Worm (Caenorhabditis elegans) whole organism, L3 larva: ENCODE measurements around the gene Y113G7A.12.

Experiments used
- ZK546.5 ChIP-seq: sonication (generic microtip); optimal IDR thresholded peaks from 2 replicates; lab custom pipeline; 2017; ENCODE audit warnings: missing biosample characterization, missing genetic modification characterization
- aly-2 ChIP-seq: fragments of 150-350 bp; optimal IDR thresholded peaks from 2 replicates; lab custom pipeline; 2014; ENCODE audit warnings: missing biosample characterization, missing genetic modification characterization
- ama-1 ChIP-seq: fragments of 150-350 bp; optimal IDR thresholded peaks from 2 replicates; lab custom pipeline; 2018
- ceh-16 ChIP-seq: sonication (generic microtip); optimal IDR thresholded peaks from 2 replicates; lab custom pipeline; 2017; ENCODE audit warnings: missing biosample characterization, missing genetic modification characterization
- ceh-28 ChIP-seq: fragments of 150-350 bp; optimal IDR thresholded peaks from 2 replicates; lab custom pipeline; 2014; ENCODE audit warnings: missing biosample characterization, missing genetic modification reagents, missing genetic modification characterization
- ceh-82 ChIP-seq: fragments of 150-350 bp; optimal IDR thresholded peaks from 2 replicates; lab custom pipeline; 2014; ENCODE audit warnings: missing biosample characterization, missing genetic modification characterization
- daf-12 ChIP-seq: fragments of 150-350 bp; optimal IDR thresholded peaks from 2 replicates; lab custom pipeline; 2014; ENCODE audit warnings: missing biosample characterization, missing genetic modification reagents, missing genetic modification characterization
- egl-27 ChIP-seq: sonication (generic microtip); optimal IDR thresholded peaks from 4 replicates; lab custom pipeline; 2017; ENCODE audit warnings: missing biosample characterization, missing genetic modification reagents, missing genetic modification characterization
- egl-5 ChIP-seq: fragments of 150-350 bp; optimal IDR thresholded peaks from 2 replicates; lab custom pipeline; 2017; ENCODE audit warnings: missing biosample characterization, missing genetic modification reagents, missing genetic modification characterization, inconsistent platforms
- elt-2 ChIP-seq: sonication (generic microtip); optimal IDR thresholded peaks from 2 replicates; lab custom pipeline; 2016; ENCODE audit warnings: missing genetic modification reagents, mild to moderate bottlenecking, missing genetic modification characterization, missing compliant biosample characterization
- elt-3 ChIP-seq, 3 experiments: fragments of 150-350 bp in 1 of 3; sonication (generic microtip) in 2 of 3; optimal IDR thresholded peaks; 2 replicates in 2 of 3; 4 replicates in 1 of 3; lab custom pipeline; 2014 to 2017; ENCODE audit warnings: missing biosample characterization in 3 of 3, missing genetic modification characterization in 3 of 3
- eor-1 ChIP-seq, 2 experiments: fragments of 150-350 bp; optimal IDR thresholded peaks; 2 replicates each; lab custom pipeline; 2014 to 2018; ENCODE audit warnings: missing biosample characterization in 2 of 2, missing genetic modification characterization in 2 of 2
- fkh-10 ChIP-seq: sonication (generic microtip); optimal IDR thresholded peaks from 2 replicates; lab custom pipeline; 2017; ENCODE audit warnings: missing biosample characterization, missing genetic modification reagents, missing genetic modification characterization
- fos-1 ChIP-seq: fragments of 150-350 bp; optimal IDR thresholded peaks from 2 replicates; lab custom pipeline; 2014; ENCODE audit warnings: missing biosample characterization, missing genetic modification characterization
- hmg-11 ChIP-seq: sonication (generic microtip); optimal IDR thresholded peaks from 2 replicates; lab custom pipeline; 2016; ENCODE audit warnings: missing genetic modification characterization, missing compliant biosample characterization
- jun-1 ChIP-seq: fragments of 150-350 bp; optimal IDR thresholded peaks from 2 replicates; lab custom pipeline; 2014; ENCODE audit warnings: missing biosample characterization, missing genetic modification reagents, missing genetic modification characterization
- lin-39 ChIP-seq: fragments of 150-350 bp; optimal IDR thresholded peaks from 2 replicates; lab custom pipeline; 2018; ENCODE audit warnings: missing biosample characterization, missing genetic modification reagents, missing genetic modification characterization
- lsy-12 ChIP-seq: sonication (generic microtip); optimal IDR thresholded peaks from 2 replicates; lab custom pipeline; 2016; ENCODE audit warnings: mild to moderate bottlenecking, missing genetic modification characterization, missing compliant biosample characterization
- mml-1 ChIP-seq: fragments of 150-350 bp; sonication (generic microtip); optimal IDR thresholded peaks from 3 replicates; lab custom pipeline; 2014; ENCODE audit warnings: missing biosample characterization, missing genetic modification characterization
- nfya-1 ChIP-seq: sonication (generic microtip); optimal IDR thresholded peaks from 2 replicates; lab custom pipeline; 2017; ENCODE audit warnings: missing genetic modification characterization, mild to moderate bottlenecking, missing compliant biosample characterization, antibody characterized with exemption, moderate library complexity; ENCODE audit not compliant: insufficient read depth
- nhr-11 ChIP-seq: fragments of 150-350 bp; optimal IDR thresholded peaks from 2 replicates; lab custom pipeline; 2014; ENCODE audit warnings: missing biosample characterization, missing genetic modification characterization
- nhr-12 ChIP-seq: fragments of 150-350 bp; optimal IDR thresholded peaks from 2 replicates; lab custom pipeline; 2014; ENCODE audit warnings: missing biosample characterization, missing genetic modification characterization
- nhr-23 ChIP-seq: fragments of 150-350 bp; optimal IDR thresholded peaks from 2 replicates; lab custom pipeline; 2014; ENCODE audit warnings: missing biosample characterization, missing genetic modification reagents, missing genetic modification characterization
- nhr-237 ChIP-seq: fragments of 150-350 bp; optimal IDR thresholded peaks from 2 replicates; lab custom pipeline; 2014; ENCODE audit warnings: missing biosample characterization, missing genetic modification characterization
- nhr-25 ChIP-seq: sonication (generic microtip); optimal IDR thresholded peaks from 2 replicates; lab custom pipeline; 2017; ENCODE audit warnings: missing biosample characterization, missing genetic modification characterization
- nhr-28 ChIP-seq: fragments of 150-350 bp; optimal IDR thresholded peaks from 2 replicates; lab custom pipeline; 2014; ENCODE audit warnings: missing biosample characterization, missing genetic modification characterization
- nhr-43 ChIP-seq: sonication (generic microtip); optimal IDR thresholded peaks from 2 replicates; lab custom pipeline; 2016; ENCODE audit warnings: mild to moderate bottlenecking, missing genetic modification characterization, missing compliant biosample characterization; ENCODE audit not compliant: poor library complexity, severe bottlenecking
- nhr-76 ChIP-seq: fragments of 150-350 bp; sonication (generic microtip); optimal IDR thresholded peaks from 5 replicates; lab custom pipeline; 2014; ENCODE audit warnings: missing biosample characterization, missing genetic modification characterization
- nhr-77 ChIP-seq: fragments of 150-350 bp; optimal IDR thresholded peaks from 2 replicates; lab custom pipeline; 2014; ENCODE audit warnings: missing biosample characterization, missing genetic modification characterization
- pha-4 ChIP-seq: fragments of 150-350 bp; optimal IDR thresholded peaks from 2 replicates; lab custom pipeline; 2014; ENCODE audit warnings: missing biosample characterization, missing genetic modification reagents, missing genetic modification characterization
- pqm-1 ChIP-seq: fragments of 150-350 bp; optimal IDR thresholded peaks from 2 replicates; lab custom pipeline; 2017; ENCODE audit warnings: missing biosample characterization, missing genetic modification characterization, inconsistent platforms
- sea-2 ChIP-seq: fragments of 150-350 bp; sonication (generic microtip); optimal IDR thresholded peaks from 4 replicates; lab custom pipeline; 2014; ENCODE audit warnings: missing biosample characterization, missing genetic modification reagents, missing genetic modification characterization
- skn-1 ChIP-seq: fragments of 150-350 bp; optimal IDR thresholded peaks from 2 replicates; lab custom pipeline; 2014; ENCODE audit warnings: missing biosample characterization, missing genetic modification characterization
- unc-39 ChIP-seq: sonication (generic microtip); optimal IDR thresholded peaks from 4 replicates; lab custom pipeline; 2017; ENCODE audit warnings: missing biosample characterization, missing genetic modification characterization
- unc-62 ChIP-seq: fragments of 150-350 bp; sonication (generic microtip); optimal IDR thresholded peaks from 4 replicates; lab custom pipeline; 2014; ENCODE audit warnings: missing biosample characterization, missing genetic modification reagents, missing genetic modification characterization
- zag-1 ChIP-seq: fragments of 150-350 bp; optimal IDR thresholded peaks from 2 replicates; lab custom pipeline; 2014; ENCODE audit warnings: missing biosample characterization, missing genetic modification characterization
- ztf-11 ChIP-seq: fragments of 150-350 bp; optimal IDR thresholded peaks from 2 replicates; lab custom pipeline; 2014; ENCODE audit warnings: missing biosample characterization, missing genetic modification characterization
- ztf-4 ChIP-seq: fragments of 150-350 bp; optimal IDR thresholded peaks from 2 replicates; lab custom pipeline; 2014; ENCODE audit warnings: missing biosample characterization, missing genetic modification characterization

Y113G7A.12 gene

DNA sequence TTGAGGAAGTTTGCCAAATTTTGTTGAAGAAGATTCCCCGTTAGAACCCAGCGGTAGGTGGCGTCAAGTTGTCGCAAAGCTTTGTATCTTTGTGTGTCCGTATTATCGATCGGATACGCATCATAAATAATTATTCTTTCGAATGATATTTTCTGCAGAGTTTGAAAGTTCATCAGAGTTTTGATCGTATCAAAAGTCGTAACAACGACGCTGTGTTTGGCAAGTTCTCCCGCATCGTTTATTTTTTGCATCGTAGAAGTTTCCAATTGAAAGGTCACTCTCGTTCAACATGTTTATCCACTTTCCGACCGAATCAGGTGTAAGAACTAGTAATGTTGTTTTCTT lies 20.7 kb downstream of the Y113G7A.12 start:
- TF ChIP-seq zag-1 (tag; lab: Kevin White, UChicago) (no peak), ama-1 (lab: Kevin White, UChicago) (peak; percentile 77), mml-1 (tag; lab: Kevin White, UChicago) (no peak), sea-2 (GFP tag; lab: Kevin White, UChicago) (no peak), nhr-43 (tag; lab: Kevin White, UChicago) (no peak)

DNA sequence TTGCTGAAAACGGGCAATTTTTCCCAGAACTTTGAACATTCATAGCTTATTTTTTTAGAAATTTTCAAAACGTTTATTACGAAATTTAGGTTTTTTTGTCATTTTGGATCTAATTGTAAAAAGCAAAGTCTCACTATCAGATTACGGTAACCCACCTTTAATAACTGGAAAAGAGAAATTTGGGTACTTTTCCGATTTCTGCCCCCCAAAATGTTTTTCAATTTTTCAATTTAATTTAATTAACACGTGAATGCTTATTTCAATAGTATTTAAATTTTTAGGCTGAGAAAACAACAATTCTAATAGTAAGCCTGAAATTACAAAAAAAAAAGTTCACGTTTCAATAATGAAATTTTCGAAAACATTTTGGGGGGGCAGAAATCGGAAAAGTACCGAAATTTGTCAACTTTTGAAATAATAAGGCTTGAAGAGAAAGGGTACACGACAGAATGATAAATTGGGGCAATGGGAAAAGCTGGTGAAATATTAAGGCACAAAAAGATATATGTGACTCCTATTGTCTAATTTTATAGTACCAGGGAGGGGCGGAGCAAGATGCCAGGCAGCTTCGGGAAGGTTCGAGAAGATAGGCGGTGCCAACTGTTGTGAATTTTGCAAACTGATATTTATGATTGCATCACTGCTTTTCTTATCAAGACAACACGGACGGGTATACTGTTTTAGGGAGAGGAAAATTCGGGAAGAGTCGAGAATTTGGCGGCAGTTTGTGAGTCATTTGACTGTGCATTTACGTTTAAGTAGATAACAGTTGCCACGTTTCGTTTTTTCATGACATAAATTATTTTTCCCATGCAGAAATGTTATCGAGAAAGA lies 21.9 kb downstream of the Y113G7A.12 start, which contains the start of gene F19B2.5:
TSS of gene F19B2.5 (minus strand) at position 107 of the 834 bp plus-strand sequence.
- TF ChIP-seq eor-1 (tag; optimal IDR thresholded peaks at IDR 0.05; lab: Kevin White, UChicago) (no peak), jun-1 (tag; lab: Kevin White, UChicago) (peak; percentile 74), ceh-28 (no peak), unc-62 (GFP tag; lab: Kevin White, UChicago) (no peak), daf-12 (tag; lab: Kevin White, UChicago) (no peak), ceh-82 (tag; lab: Kevin White, UChicago) (no peak), lsy-12 (tag; lab: Kevin White, UChicago) (peak; percentile 77), unc-39 (no peak), nfya-1 (peak; percentile 13), nhr-11 (tag; lab: Kevin White, UChicago) (no peak), nhr-77 (tag; lab: Kevin White, UChicago) (no peak), nhr-237 (tag; lab: Kevin White, UChicago) (no peak), aly-2 (no peak), ceh-16 (tag; lab: Kevin White, UChicago) (no peak), mml-1 (tag; lab: Kevin White, UChicago) (no peak), lin-39 (tag; lab: Kevin White, UChicago) (no peak), egl-5 (tag; lab: Kevin White, UChicago) (no peak), pqm-1 (tag; lab: Kevin White, UChicago) (peak; percentile 73), egl-27 (tag; lab: Kevin White, UChicago) (no peak), nhr-25 (tag; lab: Kevin White, UChicago) (no peak), nhr-43 (tag; lab: Kevin White, UChicago) (no peak), ztf-4 (tag; lab: Kevin White, UChicago) (no peak), skn-1 (no peak), ZK546.5 (tag; lab: Kevin White, UChicago) (no peak), hmg-11 (no peak), elt-2 (peak; percentile 99), fos-1 (tag; lab: Kevin White, UChicago) (peak; percentile 8), elt-3 (tag; optimal IDR thresholded peaks at IDR 0.05; lab: Kevin White, UChicago) (no peak), nhr-28 (tag; lab: Kevin White, UChicago) (no peak), ama-1 (lab: Kevin White, UChicago) (peak; percentile 89), ztf-11 (no peak), nhr-23 (no peak), nhr-12 (no peak), nhr-76 (tag; lab: Kevin White, UChicago) (no peak), pha-4 (peak; percentile 43)

DNA sequence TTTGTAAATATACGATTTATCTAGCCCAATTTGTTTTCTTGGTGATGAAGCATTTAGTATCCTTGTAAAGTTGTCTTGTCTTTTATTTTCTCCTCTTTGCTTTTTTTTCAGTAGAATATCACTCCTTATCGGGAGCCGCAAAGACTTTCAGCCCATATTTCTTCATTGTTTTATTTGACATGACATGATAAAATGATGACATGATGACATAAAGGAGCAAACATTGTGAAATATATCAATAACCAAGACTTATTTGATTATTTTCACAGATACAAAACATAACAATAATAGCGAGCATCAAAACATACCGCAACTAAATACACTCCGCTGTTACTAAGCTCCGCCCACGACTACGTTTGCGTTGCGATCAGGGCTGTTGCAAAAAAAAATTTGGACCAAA lies 23.4 kb downstream of the Y113G7A.12 start:
- TF ChIP-seq elt-2 (peak; percentile 71), skn-1 (peak; percentile 90), unc-39 (no peak)

DNA sequence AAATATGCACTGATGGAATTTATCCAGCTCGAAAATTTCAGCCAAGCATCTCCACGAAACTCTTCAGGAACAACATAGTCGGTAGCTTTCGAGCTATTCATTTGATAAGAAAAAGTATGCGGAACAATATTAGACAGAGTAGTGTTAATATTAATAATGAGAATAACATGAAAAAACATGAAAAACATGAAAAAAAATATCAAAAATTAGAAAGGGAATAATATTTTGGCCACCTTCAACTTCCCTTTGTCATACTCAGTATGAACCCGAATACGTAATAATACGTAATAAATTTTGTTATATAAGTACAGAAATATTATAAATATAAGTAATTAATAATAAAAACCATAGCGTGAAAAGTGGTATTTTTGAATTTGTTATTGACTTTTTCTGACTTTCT lies 29.6 kb downstream of the Y113G7A.12 start, which contains the start of gene srw-39:
TSS of gene srw-39 (minus strand) at position 101 of the 400 bp plus-strand sequence.
- no peak for TF ChIP-seq ceh-16 (tag; lab: Kevin White, UChicago)
- no peak for TF ChIP-seq ceh-82 (tag; lab: Kevin White, UChicago)
- TF ChIP-seq zag-1 (tag; lab: Kevin White, UChicago) = no peak
- no peak for TF ChIP-seq fkh-10 (GFP tag; lab: Kevin White, UChicago)
- no peak for TF ChIP-seq nhr-25 (tag; lab: Kevin White, UChicago)
